Worm (Caenorhabditis elegans) whole organism, L2 larva: Measurements from ENCODE around the gene F21H7.12.

Experiments used
- F13H6.1 ChIP-seq: sonication (generic microtip); optimal IDR thresholded peaks from 2 replicates; lab custom pipeline; 2016; ENCODE audit warnings: missing genetic modification characterization, missing compliant biosample characterization
- R02D3.7 ChIP-seq: fragments of 150-350 bp; optimal IDR thresholded peaks from 2 replicates; lab custom pipeline; 2014; ENCODE audit warnings: missing biosample characterization, missing genetic modification characterization
- Y55F3AM.14 ChIP-seq: fragments of 200-800 bp; sonication (Bioruptor generic); optimal IDR thresholded peaks from 2 replicates; lab custom pipeline; 2018; ENCODE audit warnings: mild to moderate bottlenecking, missing genetic modification characterization, missing compliant biosample characterization
- ZK546.5 ChIP-seq: sonication (generic microtip); optimal IDR thresholded peaks from 2 replicates; lab custom pipeline; 2017; ENCODE audit warnings: missing biosample characterization, missing genetic modification characterization
- alr-1 ChIP-seq: fragments of 150-350 bp; optimal IDR thresholded peaks from 2 replicates; lab custom pipeline; 2014; ENCODE audit warnings: missing biosample characterization, missing genetic modification characterization
- aly-2 ChIP-seq: fragments of 150-350 bp; optimal IDR thresholded peaks from 2 replicates; lab custom pipeline; 2014; ENCODE audit warnings: missing biosample characterization, missing genetic modification characterization
- ama-1 ChIP-seq: fragments of 150-350 bp; optimal IDR thresholded peaks from 2 replicates; lab custom pipeline; 2018; ENCODE audit warnings: inconsistent platforms
- blmp-1 ChIP-seq: sonication (generic microtip); optimal IDR thresholded peaks from 2 replicates; lab custom pipeline; 2017; ENCODE audit warnings: missing genetic modification characterization, mild to moderate bottlenecking, missing compliant biosample characterization, antibody characterized with exemption, moderate library complexity; ENCODE audit not compliant: insufficient read depth
- ceh-16 ChIP-seq: fragments of 150-350 bp; optimal IDR thresholded peaks from 2 replicates; lab custom pipeline; 2014; ENCODE audit warnings: missing biosample characterization, missing genetic modification characterization
- ceh-82 ChIP-seq: fragments of 150-350 bp; optimal IDR thresholded peaks from 2 replicates; lab custom pipeline; 2014; ENCODE audit warnings: missing biosample characterization, missing genetic modification characterization
- crh-2 ChIP-seq: sonication (generic microtip); optimal IDR thresholded peaks from 2 replicates; lab custom pipeline; 2017; ENCODE audit warnings: missing biosample characterization, missing genetic modification characterization
- dmd-4 ChIP-seq: sonication (generic microtip); optimal IDR thresholded peaks from 2 replicates; lab custom pipeline; 2017; ENCODE audit warnings: missing biosample characterization, missing genetic modification characterization
- egl-27 ChIP-seq: sonication (generic microtip); optimal IDR thresholded peaks from 3 replicates; lab custom pipeline; 2017; ENCODE audit warnings: missing biosample characterization, missing genetic modification reagents, missing genetic modification characterization
- elt-1 ChIP-seq: fragments of 150-350 bp; optimal IDR thresholded peaks from 2 replicates; lab custom pipeline; 2014; ENCODE audit warnings: missing biosample characterization, missing genetic modification characterization
- gmeb-1 ChIP-seq: fragments of 150-350 bp; optimal IDR thresholded peaks from 2 replicates; lab custom pipeline; 2014; ENCODE audit warnings: missing biosample characterization, missing genetic modification characterization
- lin-11 ChIP-seq: fragments of 150-350 bp; sonication (generic microtip); optimal IDR thresholded peaks from 2 replicates; lab custom pipeline; 2014; ENCODE audit warnings: missing biosample characterization, missing genetic modification characterization, inconsistent platforms, mixed read lengths
- lin-13 ChIP-seq: fragments of 150-350 bp; optimal IDR thresholded peaks from 2 replicates; lab custom pipeline; 2014; ENCODE audit warnings: missing biosample characterization, missing genetic modification reagents, missing genetic modification characterization
- lin-39 ChIP-seq: fragments of 150-350 bp; optimal IDR thresholded peaks from 2 replicates; lab custom pipeline; 2014; ENCODE audit warnings: missing biosample characterization, missing genetic modification reagents, missing genetic modification characterization
- mab-5 ChIP-seq: fragments of 150-350 bp; optimal IDR thresholded peaks from 2 replicates; lab custom pipeline; 2014; ENCODE audit warnings: missing biosample characterization, missing genetic modification characterization
- mbf-1 ChIP-seq: sonication (generic microtip); optimal IDR thresholded peaks from 2 replicates; lab custom pipeline; 2017; ENCODE audit warnings: missing biosample characterization, missing genetic modification characterization
- mdl-1 ChIP-seq, 2 experiments: fragments of 150-350 bp in 1 of 2; sonication (generic microtip) in 1 of 2; optimal IDR thresholded peaks; 2 replicates each; lab custom pipeline; 2017; ENCODE audit warnings: missing biosample characterization in 2 of 2, missing genetic modification characterization in 2 of 2
- nhr-10 ChIP-seq: sonication (generic microtip); optimal IDR thresholded peaks from 2 replicates; lab custom pipeline; 2017; ENCODE audit warnings: missing biosample characterization, missing genetic modification characterization
- nhr-11 ChIP-seq: fragments of 150-350 bp; optimal IDR thresholded peaks from 2 replicates; lab custom pipeline; 2014; ENCODE audit warnings: missing biosample characterization, missing genetic modification characterization
- nhr-12 ChIP-seq: fragments of 150-350 bp; optimal IDR thresholded peaks from 2 replicates; lab custom pipeline; 2014; ENCODE audit warnings: missing biosample characterization, missing genetic modification characterization
- nhr-129 ChIP-seq: fragments of 150-350 bp; optimal IDR thresholded peaks from 2 replicates; lab custom pipeline; 2014; ENCODE audit warnings: missing biosample characterization, missing genetic modification characterization
- nhr-21 ChIP-seq: fragments of 150-350 bp; optimal IDR thresholded peaks from 2 replicates; lab custom pipeline; 2014; ENCODE audit warnings: missing biosample characterization, missing genetic modification characterization
- nhr-23 ChIP-seq: fragments of 150-350 bp; optimal IDR thresholded peaks from 2 replicates; lab custom pipeline; 2014; ENCODE audit warnings: missing biosample characterization, missing genetic modification reagents, missing genetic modification characterization
- nhr-25 ChIP-seq: fragments of 150-350 bp; sonication (generic microtip); optimal IDR thresholded peaks from 3 replicates; lab custom pipeline; 2014; ENCODE audit warnings: missing biosample characterization, missing genetic modification characterization
- nhr-6 ChIP-seq: fragments of 150-350 bp; optimal IDR thresholded peaks from 2 replicates; lab custom pipeline; 2014; ENCODE audit warnings: missing biosample characterization, missing genetic modification characterization
- nhr-77 ChIP-seq: fragments of 150-350 bp; optimal IDR thresholded peaks from 2 replicates; lab custom pipeline; 2014; ENCODE audit warnings: missing biosample characterization, missing genetic modification characterization
- sem-4 ChIP-seq: fragments of 150-350 bp; optimal IDR thresholded peaks from 2 replicates; lab custom pipeline; 2014; ENCODE audit warnings: missing biosample characterization, missing genetic modification reagents, missing genetic modification characterization
- skn-1 ChIP-seq: sonication (generic microtip); optimal IDR thresholded peaks from 2 replicates; lab custom pipeline; 2017; ENCODE audit warnings: missing biosample characterization, missing genetic modification characterization
- sma-3 ChIP-seq: sonication (generic microtip); optimal IDR thresholded peaks from 2 replicates; lab custom pipeline; 2016; ENCODE audit warnings: missing genetic modification reagents, missing genetic modification characterization, missing compliant biosample characterization
- sma-9 ChIP-seq, 2 experiments: fragments of 150-350 bp in 1 of 2; sonication (generic microtip) in 1 of 2; optimal IDR thresholded peaks; 2 replicates each; lab custom pipeline; 2014 to 2016; ENCODE audit warnings: missing genetic modification characterization in 2 of 2, mild to moderate bottlenecking in 1 of 2, missing biosample characterization in 1 of 2, missing compliant biosample characterization in 1 of 2, missing genetic modification reagents in 1 of 2, moderate library complexity in 1 of 2
- unc-39 ChIP-seq: fragments of 150-350 bp; optimal IDR thresholded peaks from 2 replicates; lab custom pipeline; 2014; ENCODE audit warnings: missing biosample characterization, missing genetic modification characterization
- unc-55 ChIP-seq: fragments of 150-350 bp; sonication (generic microtip); optimal IDR thresholded peaks from 3 replicates; lab custom pipeline; 2014; ENCODE audit warnings: missing biosample characterization, missing genetic modification reagents, missing genetic modification characterization
- unc-62 ChIP-seq: fragments of 150-350 bp; optimal IDR thresholded peaks from 2 replicates; lab custom pipeline; 2014; ENCODE audit warnings: missing biosample characterization, missing genetic modification reagents, missing genetic modification characterization
- zag-1 ChIP-seq: fragments of 150-350 bp; optimal IDR thresholded peaks from 2 replicates; lab custom pipeline; 2014; ENCODE audit warnings: missing biosample characterization, missing genetic modification characterization
- ztf-1 ChIP-seq: fragments of 200-800 bp; sonication (Bioruptor generic); conservative IDR thresholded peaks from 2 replicates; pipeline ENCODE4 v1.3.6; 2022; ENCODE audit warnings: missing genetic modification characterization, missing compliant biosample characterization
- ztf-11 ChIP-seq: sonication (generic microtip); optimal IDR thresholded peaks from 2 replicates; lab custom pipeline; 2017; ENCODE audit warnings: missing biosample characterization, missing genetic modification characterization
- ztf-4 ChIP-seq: fragments of 150-350 bp; optimal IDR thresholded peaks from 2 replicates; lab custom pipeline; 2014; ENCODE audit warnings: missing biosample characterization, missing genetic modification characterization

The F21H7.12 gene

DNA sequence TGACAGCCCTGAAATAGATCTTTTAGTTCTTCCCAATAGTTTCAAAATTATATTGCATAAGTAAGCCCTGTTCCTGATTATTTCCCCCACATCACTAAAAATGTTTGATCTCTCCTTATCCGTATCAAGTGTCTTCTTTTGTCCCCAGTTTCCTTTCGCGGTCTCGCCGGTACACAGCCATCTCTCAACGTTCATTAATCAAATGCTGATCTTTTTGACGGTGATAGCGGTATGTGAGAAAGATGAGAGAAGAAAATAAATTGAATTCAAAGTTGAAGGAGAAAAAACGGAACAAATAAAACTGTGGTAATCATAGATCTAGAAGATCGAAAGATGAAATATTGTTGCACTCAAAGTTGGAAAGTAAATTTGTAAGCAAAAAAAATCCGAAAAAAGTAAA, 18.3 kb upstream of the F21H7.12 start:
- peak; percentile 76 for TF ChIP-seq sma-9 (GFP tag; optimal IDR thresholded peaks at IDR 0.05; lab: Kevin White, UChicago)
- no peak for TF ChIP-seq sma-9 (tag; optimal IDR thresholded peaks at IDR 0.05; lab: Kevin White, UChicago)
- TF ChIP-seq nhr-21 (tag; lab: Kevin White, UChicago) = peak; percentile 61
- TF ChIP-seq ceh-82 (tag; lab: Kevin White, UChicago) = no peak

ce11 chrV:16213323-16213722, 16.6 kb upstream of the F21H7.12 start:
- TF ChIP-seq nhr-23 (tag; lab: Kevin White, UChicago) = no peak
- TF ChIP-seq elt-1 (tag; lab: Kevin White, UChicago) = no peak
- TF ChIP-seq aly-2 (tag; lab: Kevin White, UChicago) = no peak
- no peak for TF ChIP-seq R02D3.7 (tag; lab: Kevin White, UChicago)
- no peak for TF ChIP-seq nhr-12 (tag; lab: Kevin White, UChicago)
- TF ChIP-seq sma-3 = peak; percentile 36
- no peak for TF ChIP-seq ZK546.5 (tag; lab: Kevin White, UChicago)
- TF ChIP-seq ztf-1 (GFP tag; lab: Robert Waterston, UW) = no peak
- no peak for TF ChIP-seq mab-5 (tag; lab: Kevin White, UChicago)
- TF ChIP-seq ceh-16 (tag; lab: Kevin White, UChicago) = no peak
- peak; percentile 81 for TF ChIP-seq nhr-21 (tag; lab: Kevin White, UChicago)
- no peak for TF ChIP-seq nhr-129 (tag; lab: Kevin White, UChicago)
- no peak for TF ChIP-seq lin-39 (tag; lab: Kevin White, UChicago)
- TF ChIP-seq sem-4 = no peak
- TF ChIP-seq sma-9 (GFP tag; optimal IDR thresholded peaks at IDR 0.05; lab: Kevin White, UChicago) = peak; percentile 91
- no peak for TF ChIP-seq sma-9 (tag; optimal IDR thresholded peaks at IDR 0.05; lab: Kevin White, UChicago)
- TF ChIP-seq unc-55 (GFP tag; lab: Kevin White, UChicago) = no peak
- no peak for TF ChIP-seq ama-1
- no peak for TF ChIP-seq nhr-10 (tag; lab: Kevin White, UChicago)
- TF ChIP-seq unc-62 (GFP tag; lab: Kevin White, UChicago) = no peak
- TF ChIP-seq unc-39 (tag; lab: Kevin White, UChicago) = no peak
- TF ChIP-seq crh-2 (tag; lab: Kevin White, UChicago) = peak; percentile 5
- peak; percentile 45 for TF ChIP-seq nhr-25 (tag; lab: Kevin White, UChicago)
- TF ChIP-seq dmd-4 = no peak
- no peak for TF ChIP-seq ztf-11
- peak; percentile 27 for TF ChIP-seq gmeb-1 (tag; lab: Kevin White, UChicago)
- peak in 1 of 2 experiments; percentile 3 for TF ChIP-seq mdl-1 (tag; optimal IDR thresholded peaks at IDR 0.05; lab: Kevin White, UChicago)
- peak; percentile 49 for TF ChIP-seq blmp-1 (tag; lab: Kevin White, UChicago)
- TF ChIP-seq ceh-82 (tag; lab: Kevin White, UChicago) = no peak
- no peak for TF ChIP-seq skn-1
- TF ChIP-seq nhr-11 (tag; lab: Kevin White, UChicago) = no peak
- TF ChIP-seq lin-13 (GFP tag; lab: Kevin White, UChicago) = no peak
- no peak for TF ChIP-seq nhr-77 (tag; lab: Kevin White, UChicago)
- peak; percentile 14 for TF ChIP-seq Y55F3AM.14
- TF ChIP-seq F13H6.1 (tag; lab: Kevin White, UChicago) = no peak
- TF ChIP-seq nhr-6 (tag; lab: Kevin White, UChicago) = no peak
- peak; percentile 0 for TF ChIP-seq egl-27 (tag; lab: Kevin White, UChicago)
- TF ChIP-seq, all 48 proteins: peak for 10

ce11 chrV:16214505-16214904, 15.5 kb upstream of the F21H7.12 start, which contains the start of gene F11A5.9:
F11A5.9 (plus strand) TSS chrV:16214890.
- TF ChIP-seq nhr-77 (tag; lab: Kevin White, UChicago) = no peak
- TF ChIP-seq blmp-1 (tag; lab: Kevin White, UChicago) = no peak
- TF ChIP-seq unc-55 (GFP tag; lab: Kevin White, UChicago) = no peak
- TF ChIP-seq nhr-25 (tag; lab: Kevin White, UChicago) = no peak
- TF ChIP-seq mbf-1 (tag; lab: Kevin White, UChicago) = no peak
- TF ChIP-seq ceh-82 (tag; lab: Kevin White, UChicago) = no peak
- no peak for TF ChIP-seq aly-2 (tag; lab: Kevin White, UChicago)

DNA sequence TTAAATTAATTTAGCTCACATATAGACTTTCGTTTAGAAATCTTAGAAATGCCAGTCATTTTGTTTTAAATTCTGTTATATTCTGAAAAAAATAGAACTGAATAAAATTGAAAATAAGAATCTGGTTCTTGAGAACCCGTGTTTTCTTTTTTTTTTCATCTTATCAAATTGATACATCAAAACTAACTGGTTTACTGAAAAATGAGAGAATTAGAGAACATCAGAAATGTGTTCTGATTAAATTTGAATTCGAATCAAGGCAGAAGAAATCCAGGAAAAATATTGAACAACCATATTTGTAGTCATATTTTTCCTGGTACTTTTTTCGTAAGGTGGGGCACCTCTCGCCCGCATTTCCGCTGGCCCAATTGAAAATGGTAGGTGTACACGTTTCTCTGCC, 11.4 kb upstream of the F21H7.12 start, which contains the start of gene F11A5.15:
F11A5.15 (minus strand) TSS at position 101 of the 400 bp plus-strand sequence.
- TF ChIP-seq nhr-25 (tag; lab: Kevin White, UChicago) = no peak
- TF ChIP-seq nhr-6 (tag; lab: Kevin White, UChicago) = no peak
- TF ChIP-seq dmd-4 = no peak
- no peak for TF ChIP-seq F13H6.1 (tag; lab: Kevin White, UChicago)
- TF ChIP-seq blmp-1 (tag; lab: Kevin White, UChicago) = no peak
- TF ChIP-seq nhr-10 (tag; lab: Kevin White, UChicago) = no peak
- no peak for TF ChIP-seq Y55F3AM.14
- no peak for TF ChIP-seq sem-4
- no peak for TF ChIP-seq lin-11 (tag; lab: Kevin White, UChicago)
- TF ChIP-seq gmeb-1 (tag; lab: Kevin White, UChicago) = no peak
- no peak for TF ChIP-seq alr-1 (tag; lab: Kevin White, UChicago)
- no peak for TF ChIP-seq ztf-4
- TF ChIP-seq zag-1 (tag; lab: Kevin White, UChicago) = no peak
- TF ChIP-seq ztf-1 (GFP tag; lab: Robert Waterston, UW) = no peak
- TF ChIP-seq crh-2 (tag; lab: Kevin White, UChicago) = no peak
